Worm (Caenorhabditis elegans) whole organism, L3 larva: ENCODE measurements around the gene F19G12.9.

ENCODE experiments used
- R02D3.7 ChIP-seq: fragments of 150-350 bp; optimal IDR thresholded peaks from 2 replicates; lab custom pipeline; 2014; ENCODE audit warnings: missing biosample characterization, missing genetic modification characterization
- ceh-82 ChIP-seq: fragments of 150-350 bp; optimal IDR thresholded peaks from 2 replicates; lab custom pipeline; 2014; ENCODE audit warnings: missing biosample characterization, missing genetic modification characterization
- elt-3 ChIP-seq, 3 experiments: fragments of 150-350 bp in 1 of 3; sonication (generic microtip) in 2 of 3; optimal IDR thresholded peaks; 2 replicates in 2 of 3; 4 replicates in 1 of 3; lab custom pipeline; 2014 to 2017; ENCODE audit warnings: missing biosample characterization in 3 of 3, missing genetic modification characterization in 3 of 3
- hmg-11 ChIP-seq: sonication (generic microtip); optimal IDR thresholded peaks from 2 replicates; lab custom pipeline; 2016; ENCODE audit warnings: missing genetic modification characterization, missing compliant biosample characterization
- nfya-1 ChIP-seq: sonication (generic microtip); optimal IDR thresholded peaks from 2 replicates; lab custom pipeline; 2017; ENCODE audit warnings: missing genetic modification characterization, mild to moderate bottlenecking, missing compliant biosample characterization, antibody characterized with exemption, moderate library complexity; ENCODE audit not compliant: insufficient read depth
- nhr-23 ChIP-seq: fragments of 150-350 bp; optimal IDR thresholded peaks from 2 replicates; lab custom pipeline; 2014; ENCODE audit warnings: missing biosample characterization, missing genetic modification reagents, missing genetic modification characterization
- nhr-237 ChIP-seq: fragments of 150-350 bp; optimal IDR thresholded peaks from 2 replicates; lab custom pipeline; 2014; ENCODE audit warnings: missing biosample characterization, missing genetic modification characterization
- nhr-28 ChIP-seq: fragments of 150-350 bp; optimal IDR thresholded peaks from 2 replicates; lab custom pipeline; 2014; ENCODE audit warnings: missing biosample characterization, missing genetic modification characterization
- pha-4 ChIP-seq: fragments of 150-350 bp; optimal IDR thresholded peaks from 2 replicates; lab custom pipeline; 2014; ENCODE audit warnings: missing biosample characterization, missing genetic modification reagents, missing genetic modification characterization
- pqm-1 ChIP-seq: fragments of 150-350 bp; optimal IDR thresholded peaks from 2 replicates; lab custom pipeline; 2017; ENCODE audit warnings: missing biosample characterization, missing genetic modification characterization, inconsistent platforms
- skn-1 ChIP-seq: fragments of 150-350 bp; optimal IDR thresholded peaks from 2 replicates; lab custom pipeline; 2014; ENCODE audit warnings: missing biosample characterization, missing genetic modification characterization
- unc-39 ChIP-seq: sonication (generic microtip); optimal IDR thresholded peaks from 4 replicates; lab custom pipeline; 2017; ENCODE audit warnings: missing biosample characterization, missing genetic modification characterization

- peak; percentile 57 for TF ChIP-seq R02D3.7 (tag; lab: Kevin White, UChicago)
- TF ChIP-seq nhr-23 (tag; lab: Kevin White, UChicago), result peak; percentile 93
- peak; percentile 88 for TF ChIP-seq nfya-1 (tag; lab: Kevin White, UChicago)
- peak; percentile 81 for TF ChIP-seq ceh-82 (tag; lab: Kevin White, UChicago)
- no peak for TF ChIP-seq nhr-237 (tag; lab: Kevin White, UChicago)
- TF ChIP-seq nhr-28 (tag; lab: Kevin White, UChicago), result no peak
- peak; percentile 94 for TF ChIP-seq hmg-11
- TF ChIP-seq skn-1 (tag; lab: Kevin White, UChicago), result peak; percentile 83
- peak; percentile 16 for TF ChIP-seq unc-39 (tag; lab: Kevin White, UChicago)
- TF ChIP-seq pha-4, result peak; percentile 94
- peak in 2 of 3 experiments; percentile 44 to 77 for TF ChIP-seq elt-3 (tag; optimal IDR thresholded peaks at IDR 0.05; lab: Kevin White, UChicago)
- peak; percentile 55 for TF ChIP-seq pqm-1 (tag; lab: Kevin White, UChicago)
These were observed 35.4 kb downstream of the F19G12.9 start for ce11 chrX:1454385-1454784.
